Worm (Caenorhabditis elegans) whole organism, L2 larva: ENCODE data around the gene F49E11.2.

Experiments
- C34F6.9 ChIP-seq: fragments of 150-350 bp; optimal IDR thresholded peaks from 2 replicates; lab custom pipeline; 2014; ENCODE audit warnings: missing biosample characterization, missing genetic modification characterization
- R02D3.7 ChIP-seq: fragments of 150-350 bp; optimal IDR thresholded peaks from 2 replicates; lab custom pipeline; 2014; ENCODE audit warnings: missing biosample characterization, missing genetic modification characterization
- ceh-82 ChIP-seq: fragments of 150-350 bp; optimal IDR thresholded peaks from 2 replicates; lab custom pipeline; 2014; ENCODE audit warnings: missing biosample characterization, missing genetic modification characterization
- lin-13 ChIP-seq: fragments of 150-350 bp; optimal IDR thresholded peaks from 2 replicates; lab custom pipeline; 2014; ENCODE audit warnings: missing biosample characterization, missing genetic modification reagents, missing genetic modification characterization
- lin-39 ChIP-seq: fragments of 150-350 bp; optimal IDR thresholded peaks from 2 replicates; lab custom pipeline; 2014; ENCODE audit warnings: missing biosample characterization, missing genetic modification reagents, missing genetic modification characterization
- nhr-11 ChIP-seq: fragments of 150-350 bp; optimal IDR thresholded peaks from 2 replicates; lab custom pipeline; 2014; ENCODE audit warnings: missing biosample characterization, missing genetic modification characterization
- nhr-237 ChIP-seq: fragments of 150-350 bp; optimal IDR thresholded peaks from 2 replicates; lab custom pipeline; 2014; ENCODE audit warnings: missing biosample characterization, missing genetic modification characterization
- skn-1 ChIP-seq: sonication (generic microtip); optimal IDR thresholded peaks from 2 replicates; lab custom pipeline; 2017; ENCODE audit warnings: missing biosample characterization, missing genetic modification characterization
- sma-3 ChIP-seq: sonication (generic microtip); optimal IDR thresholded peaks from 2 replicates; lab custom pipeline; 2016; ENCODE audit warnings: missing genetic modification reagents, missing genetic modification characterization, missing compliant biosample characterization
- unc-39 ChIP-seq: fragments of 150-350 bp; optimal IDR thresholded peaks from 2 replicates; lab custom pipeline; 2014; ENCODE audit warnings: missing biosample characterization, missing genetic modification characterization

- TF ChIP-seq lin-39 (tag; lab: Kevin White, UChicago) (no peak), sma-3 (GFP tag; lab: Kevin White, UChicago) (no peak), nhr-11 (tag; lab: Kevin White, UChicago) (no peak), unc-39 (tag; lab: Kevin White, UChicago) (no peak), R02D3.7 (tag; lab: Kevin White, UChicago) (no peak), C34F6.9 (tag; lab: Kevin White, UChicago) (no peak), lin-13 (no peak), ceh-82 (tag; lab: Kevin White, UChicago) (no peak), skn-1 (tag; lab: Kevin White, UChicago) (no peak), nhr-237 (tag; lab: Kevin White, UChicago) (no peak)
Measured at ce11 chrIV:13056026-13056425, 17.2 kb upstream of the F49E11.2 start, which contains the start of gene scl-1.
